Fruit fly (Drosophila melanogaster) S2 (cell line): ENCODE results near the gene Gnpat.

Experiments
- CG8478 ChIP-seq: fragments of >200 bp; optimal IDR thresholded peaks from 2 replicates; lab custom pipeline; 2018
- CTCF ChIP-seq, 2 experiments: fragments of >200 bp; optimal IDR thresholded peaks; 2 replicates each; lab custom pipeline; 2018

dm6 chr3R:25438353-25438986, 52.3 kb downstream of the Gnpat start:
- TF ChIP-seq CG8478 (lab: Kevin White, UChicago) = no peak
- no peak for TF ChIP-seq CTCF (optimal IDR thresholded peaks at IDR 0.05; lab: Kevin White, UChicago)
